Worm (Caenorhabditis elegans): ENCODE data around the gene Y97E10AL.1.

Gene Y97E10AL.1

ce11 chrV:8012032-8012431 lies 26.1 kb downstream of the Y97E10AL.1 start, which contains the start of gene rpb-9:
TSS of gene rpb-9 (minus strand) at chrV:8012345.
- TF ChIP-seq daf-12 (tag; optimal IDR thresholded peaks at IDR 0.05) (no peak), egl-27 (tag; optimal IDR thresholded peaks at IDR 0.05) (no peak), daf-16 (GFP tag; optimal IDR thresholded peaks at IDR 0.05) (no peak), daf-16 (tag; optimal IDR thresholded peaks at IDR 0.05) (peak; percentile 3), lin-1 (GFP tag; IDR thresholded peaks at IDR 0.05) (peak; percentile 53; the same call in 1 of the 2 replicates), set-16 (GFP tag; IDR thresholded peaks at IDR 0.05) (no peak), dmd-6 (GFP tag; IDR thresholded peaks at IDR 0.05) (no peak), mes-2 (tag; optimal IDR thresholded peaks at IDR 0.05; ENCODE audit: poor library complexity, severe bottlenecking) (peak; percentile 35), F37D6.2 (tag; optimal IDR thresholded peaks at IDR 0.05) (no peak), lin-38 (GFP tag; IDR thresholded peaks at IDR 0.05) (peak; percentile 39), F26F4.8 (GFP tag; conservative IDR thresholded peaks at IDR 0.05) (no peak), lin-39 (tag; optimal IDR thresholded peaks at IDR 0.05) (no peak), T26A8.4 (GFP tag; IDR thresholded peaks at IDR 0.05) (peak; percentile 43; the same call in 1 of the 2 replicates), ztf-7 (tag; optimal IDR thresholded peaks at IDR 0.05) (no peak), Y5F2A.4 (GFP tag; optimal IDR thresholded peaks at IDR 0.05) (no peak), ama-1 (optimal IDR thresholded peaks at IDR 0.05) (peak; percentile 57), zip-2 (tag; optimal IDR thresholded peaks at IDR 0.05) (no peak), F10B5.3 (tag; optimal IDR thresholded peaks at IDR 0.05) (no peak), nhr-41 (GFP tag; IDR thresholded peaks at IDR 0.05) (no peak), tra-1 (GFP tag; IDR thresholded peaks at IDR 0.05) (no peak), F49E8.2 (tag; optimal IDR thresholded peaks at IDR 0.05; ENCODE audit: borderline replicate concordance) (peak; percentile 8), dve-1 (tag; optimal IDR thresholded peaks at IDR 0.05; ENCODE audit: insufficient read depth) (peak; percentile 1), nhr-102 (tag; optimal IDR thresholded peaks at IDR 0.05) (peak; percentile 4), F44E2.7 (GFP tag; IDR thresholded peaks at IDR 0.05) (no peak), aly-2 (tag; optimal IDR thresholded peaks at IDR 0.05) (no peak), Y105C5A.15 (GFP tag; IDR thresholded peaks at IDR 0.05) (no peak), Y75B8A.6 (GFP tag; IDR thresholded peaks at IDR 0.05) (no peak)

ce11 chrV:8013901-8014388 lies 28.0 kb downstream of the Y97E10AL.1 start, which contains the start of gene Y97E10AR.6:
TSS of gene Y97E10AR.6 (minus strand) at chrV:8013951.
- TF ChIP-seq tra-1 (GFP tag; IDR thresholded peaks at IDR 0.05) (no peak), hmg-1.1 (GFP tag; IDR thresholded peaks at IDR 0.05) (0 out of 2 replicates have a peak, but pooled peaks have one; percentile 22), mdt-29 (GFP tag; IDR thresholded peaks at IDR 0.05) (no peak), php-3 (GFP tag; IDR thresholded peaks at IDR 0.05) (no peak), ceh-44 (GFP tag; IDR thresholded peaks at IDR 0.05) (no peak), nhr-48 (tag; optimal IDR thresholded peaks at IDR 0.05) (no peak), dmd-6 (GFP tag; IDR thresholded peaks at IDR 0.05) (peak; percentile 37), mxl-3 (GFP tag; optimal IDR thresholded peaks at IDR 0.05) (peak; percentile 6), F10B5.3 (tag; optimal IDR thresholded peaks at IDR 0.05) (no peak), ceh-82 (tag; optimal IDR thresholded peaks at IDR 0.05) (no peak), nhr-237 (tag; optimal IDR thresholded peaks at IDR 0.05) (no peak), F37D6.2 (tag; optimal IDR thresholded peaks at IDR 0.05) (no peak), zip-2 (tag; optimal IDR thresholded peaks at IDR 0.05) (no peak), hlh-11 (tag; optimal IDR thresholded peaks at IDR 0.05) (peak; percentile 41), F49E8.2 (tag; optimal IDR thresholded peaks at IDR 0.05; ENCODE audit: borderline replicate concordance) (no peak), snpc-4 (tag; optimal IDR thresholded peaks at IDR 0.05) (no peak), nhr-76 (tag; optimal IDR thresholded peaks at IDR 0.05) (no peak), duxl-1 (tag; optimal IDR thresholded peaks at IDR 0.05; ENCODE audit: poor library complexity) (no peak), unc-130 (GFP tag; optimal IDR thresholded peaks at IDR 0.05) (no peak), pha-4 (GFP tag; IDR thresholded peaks at IDR 0.05) (no peak), pha-4 (tag; optimal IDR thresholded peaks at IDR 0.05) (peak; percentile 16), tag-97 (GFP tag; IDR thresholded peaks at IDR 0.05) (no peak), nhr-102 (tag; optimal IDR thresholded peaks at IDR 0.05) (no peak), D1046.2 (GFP tag; IDR thresholded peaks at IDR 0.05) (no peak), set-16 (GFP tag; IDR thresholded peaks at IDR 0.05) (no peak), nhr-28 (tag; optimal IDR thresholded peaks at IDR 0.05) (peak; percentile 43), zfp-3 (GFP tag; conservative IDR thresholded peaks at IDR 0.05) (no peak), lin-39 (tag; optimal IDR thresholded peaks at IDR 0.05) (no peak), dmd-9 (GFP tag; IDR thresholded peaks at IDR 0.05) (no peak), nhr-11 (tag; optimal IDR thresholded peaks at IDR 0.05) (no peak), fos-1 (tag; optimal IDR thresholded peaks at IDR 0.05) (no peak), daf-16 (GFP tag; optimal IDR thresholded peaks at IDR 0.05) (no peak), daf-16 (tag; optimal IDR thresholded peaks at IDR 0.05) (peak; percentile 25), arid-1 (GFP tag; conservative IDR thresholded peaks at IDR 0.05) (no peak)

All from whole organism, L4 larva.